Fruit fly (Drosophila melanogaster): ENCODE measurements around the gene wge.

Gene wge

dm6 chr3R:22763587-22763986, 42.6 kb upstream of the wge start, which contains the start of gene Nepl14:
TSS of gene Nepl14 (minus strand) at chr3R:22763711.
- no peak for TF ChIP-seq CG15710 (tag; optimal IDR thresholded peaks at IDR 0.05)
- TF ChIP-seq fd96Ca (GFP tag; IDR thresholded peaks at IDR 0.05), result no peak
- TF ChIP-seq CG17806 (tag; optimal IDR thresholded peaks at IDR 0.05), result no peak
- TF ChIP-seq EcR (GFP tag; optimal IDR thresholded peaks at IDR 0.05), result no peak
- no peak for TF ChIP-seq CG9948 (tag; optimal IDR thresholded peaks at IDR 0.05)
- TF ChIP-seq CG8159 (tag; optimal IDR thresholded peaks at IDR 0.05), result no peak

- no peak for TF ChIP-seq CG34367 (tag; optimal IDR thresholded peaks at IDR 0.05)
Measured at dm6 chr3R:22760988-22761387, 40.0 kb upstream of the wge start, which contains the start of gene Nepl13. TSS of gene Nepl13 (minus strand) at chr3R:22761076.

- no peak for TF ChIP-seq Pif1B (GFP tag; optimal IDR thresholded peaks at IDR 0.05)
- TF ChIP-seq CG14655 (GFP tag; optimal IDR thresholded peaks at IDR 0.05), result no peak
- no peak for TF ChIP-seq Ets98B (GFP tag; IDR thresholded peaks at IDR 0.05)
- TF ChIP-seq CG4496 (GFP tag; IDR thresholded peaks at IDR 0.05), result no peak
- TF ChIP-seq CG8159 (tag; optimal IDR thresholded peaks at IDR 0.05), result no peak
- no peak for TF ChIP-seq CG13204 (GFP tag; optimal IDR thresholded peaks at IDR 0.05)
- no peak for TF ChIP-seq CG17806 (tag; optimal IDR thresholded peaks at IDR 0.05)
- no peak for TF ChIP-seq CG15710 (tag; optimal IDR thresholded peaks at IDR 0.05)
- no peak for TF ChIP-seq CG12605 (GFP tag; IDR thresholded peaks at IDR 0.05)
- TF ChIP-seq CG34367 (tag; optimal IDR thresholded peaks at IDR 0.05), result no peak
- TF ChIP-seq CG10348 (GFP tag; IDR thresholded peaks at IDR 0.05), result no peak
Measured at dm6 chr3R:22757117-22757516, 36.2 kb upstream of the wge start.

- TF ChIP-seq rn (GFP tag; IDR thresholded peaks at IDR 0.05), result no peak
- no peak for TF ChIP-seq CG8301 (tag; optimal IDR thresholded peaks at IDR 0.05)
- TF ChIP-seq CG4496 (GFP tag; IDR thresholded peaks at IDR 0.05), result peak; percentile 59; the same call in 1 of the 3 replicates
- TF ChIP-seq CG32121 (GFP tag; IDR thresholded peaks at IDR 0.05), result peak; percentile 29; the same call in 1 of the 2 replicates
- TF ChIP-seq fd96Ca (GFP tag; IDR thresholded peaks at IDR 0.05), result peak; percentile 39; the same call in 1 of the 3 replicates
Measured at dm6 chr3R:22756289-22756688, 35.3 kb upstream of the wge start.

- TF ChIP-seq CG14655 (GFP tag; optimal IDR thresholded peaks at IDR 0.05) (no peak), Ets98B (GFP tag; IDR thresholded peaks at IDR 0.05) (peak; percentile 7; the same call in 1 of the 2 replicates), CG17806 (tag; optimal IDR thresholded peaks at IDR 0.05) (no peak), rn (GFP tag; IDR thresholded peaks at IDR 0.05) (no peak), CG34367 (tag; optimal IDR thresholded peaks at IDR 0.05) (no peak), CG8301 (tag; optimal IDR thresholded peaks at IDR 0.05) (no peak), gl (tag; optimal IDR thresholded peaks at IDR 0.05) (no peak)
Measured at dm6 chr3R:22755187-22755777, 34.3 kb upstream of the wge start.

dm6 chr3R:22753895-22754774, 33.2 kb upstream of the wge start:
- TF ChIP-seq Snoo (tag; optimal IDR thresholded peaks at IDR 0.05), result no peak
- peak; percentile 65 for TF ChIP-seq Ets98B (GFP tag; IDR thresholded peaks at IDR 0.05)
- TF ChIP-seq rn (GFP tag; IDR thresholded peaks at IDR 0.05), result no peak
- no peak for TF ChIP-seq Pif1A (GFP tag; optimal IDR thresholded peaks at IDR 0.05)
- TF ChIP-seq CG4496 (GFP tag; IDR thresholded peaks at IDR 0.05), result peak; percentile 57
- no peak for TF ChIP-seq CG17806 (tag; optimal IDR thresholded peaks at IDR 0.05)
- peak; percentile 57; the same call in 1 of the 2 replicates for TF ChIP-seq CG32121 (GFP tag; IDR thresholded peaks at IDR 0.05)
- TF ChIP-seq fd96Ca (GFP tag; IDR thresholded peaks at IDR 0.05), result peak; percentile 53; the same call in 1 of the 3 replicates
- TF ChIP-seq CG9948 (tag; optimal IDR thresholded peaks at IDR 0.05), result no peak
- TF ChIP-seq Pif1B (GFP tag; optimal IDR thresholded peaks at IDR 0.05), result no peak
- TF ChIP-seq CG15710 (tag; optimal IDR thresholded peaks at IDR 0.05), result no peak
- peak; percentile 58 for TF ChIP-seq CG14655 (GFP tag; optimal IDR thresholded peaks at IDR 0.05)
- TF ChIP-seq CG34367 (tag; optimal IDR thresholded peaks at IDR 0.05), result no peak
- TF ChIP-seq CG10348 (GFP tag; IDR thresholded peaks at IDR 0.05), result no peak
- TF ChIP-seq CG8159 (tag; optimal IDR thresholded peaks at IDR 0.05), result no peak
- TF ChIP-seq D1 (tag; optimal IDR thresholded peaks at IDR 0.05), result no peak
- TF ChIP-seq EcR (GFP tag; optimal IDR thresholded peaks at IDR 0.05), result no peak
- peak; percentile 92 for TF ChIP-seq CG13204 (GFP tag; optimal IDR thresholded peaks at IDR 0.05)
- TF ChIP-seq CG8301 (tag; optimal IDR thresholded peaks at IDR 0.05), result peak; percentile 37
- peak; percentile 40 for TF ChIP-seq CG12605 (GFP tag; IDR thresholded peaks at IDR 0.05)
- TF ChIP-seq gl (tag; optimal IDR thresholded peaks at IDR 0.05), result no peak

- TF ChIP-seq EcR (GFP tag; optimal IDR thresholded peaks at IDR 0.05) (peak; percentile 8), CG10348 (GFP tag; IDR thresholded peaks at IDR 0.05) (no peak), CG4496 (GFP tag; IDR thresholded peaks at IDR 0.05) (0 out of 3 replicates have a peak, but pooled peaks have one; percentile 13), CG8159 (tag; optimal IDR thresholded peaks at IDR 0.05) (no peak)
Measured at dm6 chr3R:22753600-22753894, 32.6 kb upstream of the wge start.
